Worm (Caenorhabditis elegans) whole organism, late embryonic: ENCODE data around the gene C45B2.3.

Source experiments
- C08G9.2 ChIP-seq: sonication (generic microtip); optimal IDR thresholded peaks from 2 replicates; lab custom pipeline; 2016; ENCODE audit warnings: mild to moderate bottlenecking, missing genetic modification characterization, moderate library complexity, missing compliant biosample characterization
- K09A11.1 ChIP-seq: sonication (generic microtip); optimal IDR thresholded peaks from 2 replicates; lab custom pipeline; 2017; ENCODE audit warnings: antibody characterized with exemption, mild to moderate bottlenecking, missing genetic modification characterization, missing compliant biosample characterization; ENCODE audit not compliant: insufficient read depth
- Y22D7AL.16 ChIP-seq: sonication (generic microtip); optimal IDR thresholded peaks from 2 replicates; lab custom pipeline; 2016; ENCODE audit warnings: missing genetic modification characterization, missing compliant biosample characterization
- ceh-14 ChIP-seq: sonication (generic microtip); optimal IDR thresholded peaks from 2 replicates; lab custom pipeline; 2016; ENCODE audit warnings: missing genotype, missing genetic modification characterization, missing compliant biosample characterization
- ceh-18 ChIP-seq: sonication (generic microtip); optimal IDR thresholded peaks from 2 replicates; lab custom pipeline; 2016; ENCODE audit warnings: missing genetic modification characterization, missing compliant biosample characterization
- ceh-19 ChIP-seq: fragments of 200-800 bp; sonication (Bioruptor generic); optimal IDR thresholded peaks from 2 replicates; lab custom pipeline; 2018; ENCODE audit warnings: mild to moderate bottlenecking, missing genetic modification characterization, missing compliant biosample characterization
- ceh-31 ChIP-seq: sonication (generic microtip); optimal IDR thresholded peaks from 2 replicates; lab custom pipeline; 2016; ENCODE audit warnings: missing genetic modification characterization, missing compliant biosample characterization
- ceh-34 ChIP-seq: sonication (generic microtip); optimal IDR thresholded peaks from 2 replicates; lab custom pipeline; 2016; ENCODE audit warnings: mild to moderate bottlenecking, missing genetic modification characterization, missing compliant biosample characterization
- ceh-48 ChIP-seq: sonication (generic microtip); optimal IDR thresholded peaks from 2 replicates; lab custom pipeline; 2016; ENCODE audit warnings: missing genetic modification characterization, inconsistent platforms, missing compliant biosample characterization
- ceh-6 ChIP-seq: fragments of 200-800 bp; sonication (Bioruptor generic); optimal IDR thresholded peaks from 2 replicates; lab custom pipeline; 2018; ENCODE audit warnings: mild to moderate bottlenecking, missing genetic modification characterization, missing compliant biosample characterization
- dmd-4 ChIP-seq: sonication (generic microtip); optimal IDR thresholded peaks from 2 replicates; lab custom pipeline; 2016; ENCODE audit warnings: borderline replicate concordance, missing genetic modification characterization, missing compliant biosample characterization
- elt-2 ChIP-seq: sonication (generic microtip); optimal IDR thresholded peaks from 2 replicates; lab custom pipeline; 2016; ENCODE audit warnings: missing genetic modification reagents, missing genetic modification characterization, missing compliant biosample characterization
- elt-4 ChIP-seq: sonication (generic microtip); optimal IDR thresholded peaks from 2 replicates; lab custom pipeline; 2016; ENCODE audit warnings: missing genetic modification characterization, missing compliant biosample characterization
- fkh-6 ChIP-seq: sonication (generic microtip); optimal IDR thresholded peaks from 2 replicates; lab custom pipeline; 2016; ENCODE audit warnings: missing genetic modification characterization, missing compliant biosample characterization
- gmeb-2 ChIP-seq: sonication (generic microtip); optimal IDR thresholded peaks from 2 replicates; lab custom pipeline; 2016; ENCODE audit warnings: missing genetic modification characterization, inconsistent platforms, missing compliant biosample characterization
- hlh-15 ChIP-seq: sonication (generic microtip); optimal IDR thresholded peaks from 2 replicates; lab custom pipeline; 2016; ENCODE audit warnings: missing genetic modification characterization, missing compliant biosample characterization
- lim-6 ChIP-seq: sonication (generic microtip); optimal IDR thresholded peaks from 2 replicates; lab custom pipeline; 2016; ENCODE audit warnings: missing genetic modification characterization, missing compliant biosample characterization
- nfya-1 ChIP-seq: sonication (generic microtip); optimal IDR thresholded peaks from 2 replicates; lab custom pipeline; 2017; ENCODE audit warnings: missing genetic modification characterization, mild to moderate bottlenecking, missing compliant biosample characterization, antibody characterized with exemption, moderate library complexity
- nhr-232 ChIP-seq: sonication (generic microtip); optimal IDR thresholded peaks from 2 replicates; lab custom pipeline; 2016; ENCODE audit warnings: missing genetic modification characterization, missing compliant biosample characterization
- npax-4 ChIP-seq: sonication (generic microtip); optimal IDR thresholded peaks from 2 replicates; lab custom pipeline; 2016; ENCODE audit warnings: missing genetic modification characterization, missing compliant biosample characterization
- odd-2 ChIP-seq: sonication (generic microtip); optimal IDR thresholded peaks from 2 replicates; lab custom pipeline; 2017; ENCODE audit warnings: antibody characterized with exemption, mild to moderate bottlenecking, missing genetic modification characterization, missing compliant biosample characterization
- pha-2 ChIP-seq: sonication (generic microtip); optimal IDR thresholded peaks from 2 replicates; lab custom pipeline; 2017; ENCODE audit warnings: mild to moderate bottlenecking, missing genetic modification characterization, missing compliant biosample characterization
- pha-4 ChIP-seq: fragments of 150-350 bp; optimal IDR thresholded peaks from 2 replicates; lab custom pipeline; 2018; ENCODE audit warnings: missing biosample characterization, missing genetic modification reagents, missing genetic modification characterization
- ref-2 ChIP-seq: sonication (generic microtip); optimal IDR thresholded peaks from 2 replicates; lab custom pipeline; 2016; ENCODE audit warnings: missing genetic modification characterization, missing compliant biosample characterization
- rnt-1 ChIP-seq: sonication (generic microtip); optimal IDR thresholded peaks from 2 replicates; lab custom pipeline; 2016; ENCODE audit warnings: missing genetic modification characterization, missing compliant biosample characterization
- sdc-2 ChIP-seq: sonication (generic microtip); optimal IDR thresholded peaks from 2 replicates; lab custom pipeline; 2016; ENCODE audit warnings: missing genotype, missing genetic modification characterization, missing compliant biosample characterization
- sox-2 ChIP-seq: fragments of 200-800 bp; sonication (Bioruptor generic); IDR thresholded peaks from 2 replicates; pipeline ENCODE4 v1.3.6; 2022; ENCODE audit warnings: missing genetic modification reagents, missing genetic modification characterization, missing compliant biosample characterization
- sox-4 ChIP-seq: sonication (generic microtip); optimal IDR thresholded peaks from 2 replicates; lab custom pipeline; 2017; ENCODE audit warnings: mild to moderate bottlenecking, missing genetic modification characterization, inconsistent platforms, missing compliant biosample characterization
- tbx-2 ChIP-seq: sonication (generic microtip); optimal IDR thresholded peaks from 2 replicates; lab custom pipeline; 2016; ENCODE audit warnings: missing genetic modification characterization, missing compliant biosample characterization
- ttx-3 ChIP-seq: sonication (generic microtip); optimal IDR thresholded peaks from 2 replicates; lab custom pipeline; 2016; ENCODE audit warnings: missing genetic modification reagents, missing genetic modification characterization, missing compliant biosample characterization
- unc-3 ChIP-seq, 2 experiments: fragments of 200-800 bp in 1 of 2; sonication (Bioruptor generic) in 1 of 2; sonication (generic microtip) in 1 of 2; conservative IDR thresholded peaks in 1 of 2; optimal IDR thresholded peaks in 1 of 2; 2 replicates each; pipeline versions ENCODE4 v1.3.6 to Lab custom; 2016 to 2022; ENCODE audit warnings: missing compliant biosample characterization in 2 of 2, missing genetic modification characterization in 2 of 2, missing genetic modification reagents in 1 of 2
- unc-42 ChIP-seq: sonication (generic microtip); optimal IDR thresholded peaks from 2 replicates; lab custom pipeline; 2016; ENCODE audit warnings: missing genotype, missing genetic modification characterization, missing compliant biosample characterization
- unc-55 ChIP-seq: sonication (generic microtip); optimal IDR thresholded peaks from 2 replicates; lab custom pipeline; 2017; ENCODE audit warnings: missing biosample characterization, missing genetic modification reagents, missing genetic modification characterization
- ztf-16 ChIP-seq: sonication (generic microtip); optimal IDR thresholded peaks from 2 replicates; lab custom pipeline; 2017; ENCODE audit warnings: missing genetic modification characterization, missing compliant biosample characterization

C45B2.3 gene

DNA sequence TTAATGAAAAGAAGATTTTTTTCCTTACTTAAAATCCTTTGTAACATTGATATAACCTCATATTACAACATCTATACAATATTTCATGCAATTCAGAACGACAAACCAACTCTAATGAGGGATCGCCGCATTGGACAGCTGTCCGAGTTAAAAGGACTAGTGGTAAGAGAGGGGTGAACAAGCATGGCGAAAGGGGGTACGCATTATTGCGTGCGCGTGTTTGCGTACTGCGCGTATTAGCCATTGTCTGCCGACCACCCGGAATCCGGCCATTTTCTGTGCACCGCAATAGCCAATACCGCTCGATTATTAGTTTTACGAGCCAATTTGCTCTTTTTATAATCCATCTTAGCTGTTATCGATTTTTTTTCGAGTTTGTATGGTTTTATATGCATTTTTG is 14.8 kb downstream of the C45B2.3 start, which contains the start of gene C15H9.4:
Gene C15H9.4, plus strand, starts transcription at position 93 of the 400 bp plus-strand sequence.
- TF ChIP-seq rnt-1 (tag; lab: Kevin White, UChicago), result peak; percentile 2
- peak; percentile 56 for TF ChIP-seq sdc-2 (tag; lab: Kevin White, UChicago)
- TF ChIP-seq sox-4, result no peak
- no peak for TF ChIP-seq ttx-3 (tag; lab: Kevin White, UChicago)
- no peak for TF ChIP-seq npax-4 (tag; lab: Kevin White, UChicago)
- peak; percentile 6 for TF ChIP-seq ceh-19 (GFP tag; lab: Kevin White, UChicago)
- peak; percentile 76 for TF ChIP-seq sox-2 (GFP tag; lab: Robert Waterston, UW)
- peak; percentile 14 for TF ChIP-seq ceh-48 (tag; lab: Kevin White, UChicago)
- TF ChIP-seq elt-4 (tag; lab: Kevin White, UChicago), result no peak
- no peak for TF ChIP-seq Y22D7AL.16
- peak; percentile 71 for TF ChIP-seq pha-2 (tag; lab: Kevin White, UChicago)
- TF ChIP-seq ref-2 (tag; lab: Kevin White, UChicago), result peak; percentile 23
- TF ChIP-seq nfya-1 (tag; lab: Kevin White, UChicago), result peak; percentile 74
- peak; percentile 40 for TF ChIP-seq ceh-14
- no peak for TF ChIP-seq ceh-34
- TF ChIP-seq ceh-31 (tag; lab: Kevin White, UChicago), result peak; percentile 57
- TF ChIP-seq unc-55 (GFP tag; lab: Kevin White, UChicago), result peak; percentile 31
- peak; percentile 61 for TF ChIP-seq unc-42
- TF ChIP-seq tbx-2 (tag; lab: Kevin White, UChicago), result peak; percentile 53

DNA sequence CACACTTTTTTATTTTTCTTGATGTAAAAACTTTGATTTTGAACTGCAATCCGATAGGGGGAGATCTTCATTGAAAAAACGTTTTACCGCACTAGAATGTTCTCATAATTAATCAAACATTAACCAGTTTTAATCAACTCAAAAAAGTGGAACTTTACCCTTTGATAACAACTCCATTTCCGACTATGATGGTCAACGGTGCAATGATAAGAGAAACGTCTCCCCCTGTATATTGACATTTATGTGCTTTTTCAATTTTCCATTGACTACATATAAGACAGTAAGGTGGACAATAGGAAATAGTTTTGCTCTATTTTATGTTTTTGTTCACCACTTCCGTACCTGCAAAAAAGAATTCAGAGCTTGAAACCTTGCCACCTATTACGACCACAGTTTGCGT is 15.7 kb downstream of the C45B2.3 start:
- TF ChIP-seq elt-2 (tag; lab: Kevin White, UChicago) (peak; percentile 47), ceh-48 (tag; lab: Kevin White, UChicago) (no peak)

DNA sequence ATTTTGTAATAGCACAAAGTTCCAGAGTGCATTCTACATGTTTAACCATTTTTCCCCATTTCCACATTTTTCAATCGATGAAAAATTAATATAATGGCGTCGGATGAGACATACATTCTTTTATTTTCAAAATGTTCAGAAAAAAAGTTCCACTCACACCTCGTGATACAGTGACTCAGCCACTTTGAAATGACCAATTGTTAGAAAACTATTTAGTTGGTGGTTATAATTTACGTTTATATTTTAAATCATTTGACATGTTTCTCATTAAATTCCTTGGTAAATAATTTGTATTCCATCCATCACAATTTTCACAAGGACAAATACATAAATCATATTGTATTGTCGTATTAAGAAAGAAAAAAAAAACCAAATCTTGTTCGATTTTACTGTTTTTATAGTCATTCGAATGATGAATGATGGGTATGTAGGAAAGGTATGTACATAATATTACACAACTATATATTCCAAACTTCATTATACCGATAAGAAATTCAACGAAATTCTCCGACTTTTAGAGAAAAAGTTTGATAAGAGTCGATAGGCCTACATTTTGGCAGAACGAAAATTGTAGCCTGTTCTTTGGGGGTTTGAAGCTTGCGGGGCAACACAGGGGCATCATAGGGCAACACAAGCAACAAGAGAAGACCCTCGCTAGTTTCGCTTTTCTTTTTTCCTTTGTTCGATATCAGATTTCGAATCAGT is 17.8 kb downstream of the C45B2.3 start:
- no peak for TF ChIP-seq gmeb-2 (tag; lab: Kevin White, UChicago)
- no peak for TF ChIP-seq sox-2 (GFP tag; lab: Robert Waterston, UW)
- TF ChIP-seq elt-2 (tag; lab: Kevin White, UChicago), result no peak
- no peak for TF ChIP-seq lim-6 (tag; lab: Kevin White, UChicago)
- no peak for TF ChIP-seq ztf-16 (tag; lab: Kevin White, UChicago)
- no peak for TF ChIP-seq ceh-18 (tag; lab: Kevin White, UChicago)
- no peak for TF ChIP-seq pha-4
- no peak for TF ChIP-seq unc-42
- no peak for TF ChIP-seq ceh-6
- TF ChIP-seq fkh-6 (tag; lab: Kevin White, UChicago), result no peak
- no peak for TF ChIP-seq unc-55 (GFP tag; lab: Kevin White, UChicago)
- TF ChIP-seq tbx-2 (tag; lab: Kevin White, UChicago), result no peak
- TF ChIP-seq hlh-15 (tag; lab: Kevin White, UChicago), result no peak
- no peak for TF ChIP-seq pha-2 (tag; lab: Kevin White, UChicago)
- no peak for TF ChIP-seq unc-3 (GFP tag; conservative IDR thresholded peaks at IDR 0.05; lab: Robert Waterston, UW)
- no peak for TF ChIP-seq unc-3 (tag; optimal IDR thresholded peaks at IDR 0.05; lab: Kevin White, UChicago)

DNA sequence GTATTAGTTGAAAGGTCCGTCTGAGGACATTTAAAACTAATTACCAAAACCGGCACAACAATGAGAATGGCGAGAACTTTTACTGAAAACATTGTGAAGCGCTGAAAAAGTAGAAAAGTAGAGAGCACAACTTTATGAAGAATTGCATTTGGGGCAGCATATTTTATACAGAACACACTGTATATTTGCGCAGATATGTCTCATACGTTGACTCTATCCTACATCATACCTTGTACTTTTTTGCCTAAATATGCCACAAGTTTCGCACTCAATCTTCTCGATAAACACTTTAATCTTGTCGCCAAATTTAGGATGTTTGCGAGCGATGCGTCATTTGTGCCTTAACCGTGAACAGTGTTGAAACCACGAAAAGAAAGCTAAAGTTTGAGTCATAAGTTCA is 20.5 kb downstream of the C45B2.3 start, which contains the start of gene C15H9.11:
Gene C15H9.11, minus strand, starts transcription at position 101 of the 400 bp plus-strand sequence.
- no peak for TF ChIP-seq ceh-34
- TF ChIP-seq dmd-4, result no peak

DNA sequence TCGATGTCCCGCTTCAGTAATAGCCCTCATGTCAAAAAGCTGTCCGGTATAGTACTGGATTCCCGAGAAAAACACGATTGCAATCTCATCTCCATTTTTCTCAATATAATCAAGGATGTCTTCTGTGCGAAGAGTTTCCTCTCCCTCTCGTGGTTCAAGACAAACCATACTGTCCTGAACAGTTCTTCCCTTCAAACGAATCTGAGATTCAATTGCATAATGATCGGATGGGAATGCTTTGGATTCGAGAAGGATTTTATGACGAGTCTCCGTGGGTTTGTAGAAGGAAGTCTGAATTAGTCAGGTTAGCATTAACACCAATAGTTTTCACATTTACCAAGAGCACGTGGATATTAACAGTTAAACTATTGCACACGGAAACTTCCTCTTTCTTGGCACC is 25.2 kb downstream of the C45B2.3 start:
- no peak for TF ChIP-seq npax-4 (tag; lab: Kevin White, UChicago)
- no peak for TF ChIP-seq ceh-14
- TF ChIP-seq ceh-48 (tag; lab: Kevin White, UChicago), result no peak
- TF ChIP-seq odd-2, result no peak
- TF ChIP-seq ref-2 (tag; lab: Kevin White, UChicago), result no peak
- TF ChIP-seq fkh-6 (tag; lab: Kevin White, UChicago), result no peak
- TF ChIP-seq K09A11.1 (tag; lab: Kevin White, UChicago), result no peak
- TF ChIP-seq C08G9.2, result no peak
- no peak for TF ChIP-seq sox-2 (GFP tag; lab: Robert Waterston, UW)
- TF ChIP-seq nhr-232, result no peak
- no peak for TF ChIP-seq nfya-1 (tag; lab: Kevin White, UChicago)
- no peak for TF ChIP-seq sdc-2 (tag; lab: Kevin White, UChicago)
- no peak for TF ChIP-seq ztf-16 (tag; lab: Kevin White, UChicago)
- no peak for TF ChIP-seq lim-6 (tag; lab: Kevin White, UChicago)
